Worm (Caenorhabditis elegans) whole organism, L3 larva: ENCODE results near the gene him-8.

Experiments used
- ZK546.5 ChIP-seq: sonication (generic microtip); optimal IDR thresholded peaks from 2 replicates; lab custom pipeline; 2017; ENCODE audit warnings: missing biosample characterization, missing genetic modification characterization
- ama-1 ChIP-seq: fragments of 150-350 bp; optimal IDR thresholded peaks from 2 replicates; lab custom pipeline; 2018
- elt-3 ChIP-seq, 3 experiments: fragments of 150-350 bp in 1 of 3; sonication (generic microtip) in 2 of 3; optimal IDR thresholded peaks; 2 replicates in 2 of 3; 4 replicates in 1 of 3; lab custom pipeline; 2014 to 2017; ENCODE audit warnings: missing biosample characterization in 3 of 3, missing genetic modification characterization in 3 of 3
- fkh-10 ChIP-seq: sonication (generic microtip); optimal IDR thresholded peaks from 2 replicates; lab custom pipeline; 2017; ENCODE audit warnings: missing biosample characterization, missing genetic modification reagents, missing genetic modification characterization
- fos-1 ChIP-seq: fragments of 150-350 bp; optimal IDR thresholded peaks from 2 replicates; lab custom pipeline; 2014; ENCODE audit warnings: missing biosample characterization, missing genetic modification characterization
- jun-1 ChIP-seq: fragments of 150-350 bp; optimal IDR thresholded peaks from 2 replicates; lab custom pipeline; 2014; ENCODE audit warnings: missing biosample characterization, missing genetic modification reagents, missing genetic modification characterization
- lin-15B ChIP-seq: fragments of 150-350 bp; optimal IDR thresholded peaks from 2 replicates; lab custom pipeline; 2014; ENCODE audit warnings: missing biosample characterization, missing genetic modification characterization
- nhr-25 ChIP-seq: sonication (generic microtip); optimal IDR thresholded peaks from 2 replicates; lab custom pipeline; 2017; ENCODE audit warnings: missing biosample characterization, missing genetic modification characterization
- nhr-43 ChIP-seq: sonication (generic microtip); optimal IDR thresholded peaks from 2 replicates; lab custom pipeline; 2016; ENCODE audit warnings: mild to moderate bottlenecking, missing genetic modification characterization, missing compliant biosample characterization; ENCODE audit not compliant: poor library complexity, severe bottlenecking
- pha-4 ChIP-seq: fragments of 150-350 bp; optimal IDR thresholded peaks from 2 replicates; lab custom pipeline; 2014; ENCODE audit warnings: missing biosample characterization, missing genetic modification reagents, missing genetic modification characterization
- pqm-1 ChIP-seq: fragments of 150-350 bp; optimal IDR thresholded peaks from 2 replicates; lab custom pipeline; 2017; ENCODE audit warnings: missing biosample characterization, missing genetic modification characterization, inconsistent platforms
- skn-1 ChIP-seq: fragments of 150-350 bp; optimal IDR thresholded peaks from 2 replicates; lab custom pipeline; 2014; ENCODE audit warnings: missing biosample characterization, missing genetic modification characterization
- unc-62 ChIP-seq: fragments of 150-350 bp; sonication (generic microtip); optimal IDR thresholded peaks from 4 replicates; lab custom pipeline; 2014; ENCODE audit warnings: missing biosample characterization, missing genetic modification reagents, missing genetic modification characterization
- zag-1 ChIP-seq: fragments of 150-350 bp; optimal IDR thresholded peaks from 2 replicates; lab custom pipeline; 2014; ENCODE audit warnings: missing biosample characterization, missing genetic modification characterization

DNA sequence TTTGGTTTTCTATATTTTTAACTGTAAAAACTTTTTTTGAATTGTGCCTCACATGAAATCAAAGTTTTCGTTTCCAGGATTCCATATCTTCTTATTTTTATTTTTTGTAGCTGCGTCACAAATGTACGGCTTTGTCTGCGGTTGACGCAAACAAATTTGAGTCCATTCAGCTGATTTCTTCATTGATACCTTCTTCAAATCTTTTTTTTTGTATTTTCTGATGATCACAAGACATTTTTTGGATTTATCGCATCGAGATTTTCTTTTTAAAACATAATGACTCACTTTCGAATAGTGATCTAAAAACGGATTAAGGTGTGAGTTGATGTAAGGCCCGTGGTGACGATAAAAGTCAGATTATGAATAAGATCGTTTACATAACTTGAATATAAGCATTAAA, 43.1 kb upstream of the him-8 start:
- TF ChIP-seq jun-1 (tag; lab: Kevin White, UChicago) = no peak
- no peak for TF ChIP-seq skn-1 (tag; lab: Kevin White, UChicago)
- TF ChIP-seq nhr-25 (tag; lab: Kevin White, UChicago) = no peak
- no peak for TF ChIP-seq fos-1
- TF ChIP-seq zag-1 (tag; lab: Kevin White, UChicago) = no peak
- TF ChIP-seq ama-1 (lab: Kevin White, UChicago) = no peak
- no peak for TF ChIP-seq unc-62 (GFP tag; lab: Kevin White, UChicago)
- TF ChIP-seq ZK546.5 (tag; lab: Kevin White, UChicago) = no peak
- TF ChIP-seq fkh-10 (GFP tag; lab: Kevin White, UChicago) = no peak
- no peak for TF ChIP-seq pha-4 (tag; lab: Kevin White, UChicago)
- TF ChIP-seq pqm-1 (tag; lab: Kevin White, UChicago) = no peak
- TF ChIP-seq lin-15B (tag; lab: Kevin White, UChicago) = no peak
- TF ChIP-seq nhr-43 = no peak
- TF ChIP-seq elt-3 (tag; optimal IDR thresholded peaks at IDR 0.05; lab: Kevin White, UChicago) = no peak
